Fruit fly (Drosophila melanogaster): ENCODE data around the gene CG4836.

Gene CG4836

dm6 chr3R:20059650-20060049 is 46.0 kb downstream of the CG4836 start, which contains the start of gene CG4390:
CG4390 (minus strand) TSS chr3R:20059750.
- no peak for TF ChIP-seq h (optimal IDR thresholded peaks at IDR 0.05)
- TF ChIP-seq psq (optimal IDR thresholded peaks at IDR 0.05) = no peak
- no peak for TF ChIP-seq Sin3A (optimal IDR thresholded peaks at IDR 0.05)
- no peak for TF ChIP-seq Myc (optimal IDR thresholded peaks at IDR 0.05)
- TF ChIP-seq ttk (optimal IDR thresholded peaks at IDR 0.05) = no peak

- no peak for TF ChIP-seq ttk (optimal IDR thresholded peaks at IDR 0.05)
- TF ChIP-seq Myc (optimal IDR thresholded peaks at IDR 0.05) = no peak
- TF ChIP-seq insv (optimal IDR thresholded peaks at IDR 0.05) = no peak
- TF ChIP-seq Sin3A (optimal IDR thresholded peaks at IDR 0.05) = no peak
- TF ChIP-seq psq (optimal IDR thresholded peaks at IDR 0.05) = no peak
- TF ChIP-seq h (optimal IDR thresholded peaks at IDR 0.05) = no peak
These were observed 52.8 kb downstream of the CG4836 start for dm6 chr3R:20066435-20066834.

All from Kc167 (cell line).